Fruit fly (Drosophila melanogaster): ENCODE data around the gene CG4935.

Gene CG4935

dm6 chr2L:16310648-16311047 is 48.7 kb downstream of the CG4935 start, which contains the start of the genes cni and fzy:
Gene cni, minus strand, starts transcription at chr2L:16310726.
Gene fzy, plus strand, starts transcription at chr2L:16310956.
- TF ChIP-seq CG32121 (GFP tag; IDR thresholded peaks at IDR 0.05), result no peak
- TF ChIP-seq CG8301 (tag; optimal IDR thresholded peaks at IDR 0.05), result no peak
- no peak for TF ChIP-seq rn (GFP tag; IDR thresholded peaks at IDR 0.05)
- TF ChIP-seq EcR (GFP tag; optimal IDR thresholded peaks at IDR 0.05), result no peak
- TF ChIP-seq D1 (tag; optimal IDR thresholded peaks at IDR 0.05), result no peak
- TF ChIP-seq CG34367 (tag; optimal IDR thresholded peaks at IDR 0.05), result no peak
- no peak for TF ChIP-seq CG10348 (GFP tag; IDR thresholded peaks at IDR 0.05)
- TF ChIP-seq CG12605 (GFP tag; IDR thresholded peaks at IDR 0.05), result no peak
- no peak for TF ChIP-seq CG14655 (GFP tag; optimal IDR thresholded peaks at IDR 0.05)
- TF ChIP-seq Ets98B (GFP tag; IDR thresholded peaks at IDR 0.05), result no peak; the same call in 1 of the 2 replicates
- TF ChIP-seq CG9948 (tag; optimal IDR thresholded peaks at IDR 0.05), result no peak
- no peak for TF ChIP-seq fd96Ca (GFP tag; IDR thresholded peaks at IDR 0.05)
- TF ChIP-seq CG8159 (tag; optimal IDR thresholded peaks at IDR 0.05), result no peak
- TF ChIP-seq CG13204 (GFP tag; optimal IDR thresholded peaks at IDR 0.05), result no peak
- no peak for TF ChIP-seq Snoo (tag; optimal IDR thresholded peaks at IDR 0.05)
- no peak for TF ChIP-seq Pif1B (GFP tag; optimal IDR thresholded peaks at IDR 0.05)
- no peak for TF ChIP-seq CG15710 (tag; optimal IDR thresholded peaks at IDR 0.05)
